Fruit fly (Drosophila melanogaster): ENCODE data around the gene Teh3.

Gene Teh3

dm6 chr3L:4221226-4221770 is 36.8 kb upstream of the Teh3 start (continued):
- TF ChIP-seq B-H2 (GFP tag; optimal IDR thresholded peaks at IDR 0.05) (peak; percentile 40), CG3065 (GFP tag; optimal IDR thresholded peaks at IDR 0.05) (no peak), Rfx (GFP tag; IDR thresholded peaks at IDR 0.05) (peak; percentile 42; the same call in 1 of the 2 replicates), Meics (GFP tag; optimal IDR thresholded peaks at IDR 0.05) (peak; percentile 22), rib (GFP tag; IDR thresholded peaks at IDR 0.05) (peak; percentile 49; the same call in 1 of the 2 replicates), trem (tag; optimal IDR thresholded peaks at IDR 0.05) (no peak), Fer3 (tag; optimal IDR thresholded peaks at IDR 0.05) (peak; percentile 12), CG42726 (GFP tag; IDR thresholded peaks at IDR 0.05; ENCODE audit: partially characterized antibody) (no peak), CG14860 (GFP tag; IDR thresholded peaks at IDR 0.05; ENCODE audit: partially characterized antibody) (no peak), E2f2 (GFP tag; IDR thresholded peaks at IDR 0.05) (0 out of 2 replicates have a peak, but pooled peaks have one; percentile 15), Awh (GFP tag; IDR thresholded peaks at IDR 0.05) (peak; percentile 65; the same call in 1 of the 2 replicates), ttk (GFP tag; IDR thresholded peaks at IDR 0.05) (0 out of 2 replicates have a peak, but pooled peaks have one; percentile 26), CG15479 (GFP tag; optimal IDR thresholded peaks at IDR 0.05) (no peak), Dbx (GFP tag; IDR thresholded peaks at IDR 0.05) (no peak), ara (GFP tag; IDR thresholded peaks at IDR 0.05) (no peak), CG18262 (tag; optimal IDR thresholded peaks at IDR 0.05) (no peak), CG9609 (GFP tag; optimal IDR thresholded peaks at IDR 0.05) (no peak), amos (GFP tag; IDR thresholded peaks at IDR 0.05; ENCODE audit: partially characterized antibody) (peak; percentile 34; the same call in 1 of the 2 replicates), gsb-n (tag; optimal IDR thresholded peaks at IDR 0.05) (peak; percentile 52), CG2199 (GFP tag; IDR thresholded peaks at IDR 0.05) (no peak), CG1792 (GFP tag; optimal IDR thresholded peaks at IDR 0.05) (no peak), CG4424 (GFP tag; optimal IDR thresholded peaks at IDR 0.05) (no peak), Stat92E (GFP tag; optimal IDR thresholded peaks at IDR 0.05) (peak in 1 of 3 experiments; percentile 10), luna (GFP tag; optimal IDR thresholded peaks at IDR 0.05) (no peak), CG6683 (GFP tag; optimal IDR thresholded peaks at IDR 0.05) (no peak), Dad (GFP tag; optimal IDR thresholded peaks at IDR 0.05) (no peak), hth (optimal IDR thresholded peaks at IDR 0.05) (no peak), CG7556 (GFP tag; optimal IDR thresholded peaks at IDR 0.05) (no peak), CG32532 (GFP tag; IDR thresholded peaks at IDR 0.05) (peak; percentile 54; the same call in 1 of the 2 replicates), CG17612 (GFP tag; IDR thresholded peaks at IDR 0.05) (no peak), lab (GFP tag; optimal IDR thresholded peaks at IDR 0.05) (peak; percentile 81), CG14441 (GFP tag; IDR thresholded peaks at IDR 0.05) (peak; percentile 37; the same call in 1 of the 2 replicates), pb (GFP tag; optimal IDR thresholded peaks at IDR 0.05) (no peak), Lim3 (GFP tag; IDR thresholded peaks at IDR 0.05) (no peak), schlank (tag; optimal IDR thresholded peaks at IDR 0.05) (peak; percentile 48), gem (tag; optimal IDR thresholded peaks at IDR 0.05) (peak; percentile 18), oc (tag; optimal IDR thresholded peaks at IDR 0.05) (peak; percentile 2), CG12769 (tag; optimal IDR thresholded peaks at IDR 0.05) (peak; percentile 95), NfI (GFP tag; optimal IDR thresholded peaks at IDR 0.05) (peak; percentile 34), Ada2b (GFP tag; IDR thresholded peaks at IDR 0.05) (no peak), CG12942 (GFP tag; optimal IDR thresholded peaks at IDR 0.05) (no peak), Sry-β (GFP tag; optimal IDR thresholded peaks at IDR 0.05) (no peak), Deaf1 (tag; optimal IDR thresholded peaks at IDR 0.05) (peak; percentile 97), CG9215 (GFP tag; IDR thresholded peaks at IDR 0.05) (no peak), cwo (GFP tag; optimal IDR thresholded peaks at IDR 0.05) (peak; percentile 99)

Measured in whole organism, embryonic.